Worm (Caenorhabditis elegans) whole organism, young adult: ENCODE data around the gene rpl-37.
A peak's percentile ranks its signal among the peaks of the same experiment; 100 is the strongest.

ENCODE experiments used
- B0035.1 ChIP-seq: sonication (generic microtip); optimal IDR thresholded peaks from 2 replicates; lab custom pipeline; 2016; ENCODE audit warnings: missing genetic modification characterization, mild to moderate bottlenecking, missing compliant biosample characterization, missing genotype, missing genetic modification reagents
- B0336.3 ChIP-seq: fragments of 200-800 bp; sonication (Bioruptor generic); IDR thresholded peaks from 2 replicates; pipeline ENCODE4 v1.3.6; 2022; ENCODE audit warnings: missing genetic modification characterization, missing compliant biosample characterization
- C06A6.2 ChIP-seq: fragments of 200-800 bp; sonication (Bioruptor generic); conservative IDR thresholded peaks from 2 replicates; pipeline ENCODE4 v1.3.6; 2022; ENCODE audit warnings: missing genetic modification characterization, missing compliant biosample characterization
- C17E4.6 ChIP-seq: fragments of 200-800 bp; sonication (Bioruptor generic); IDR thresholded peaks from 2 replicates; pipeline ENCODE4 v1.3.6; 2022; ENCODE audit warnings: missing genetic modification reagents, missing genetic modification characterization, missing compliant biosample characterization
- F55B11.4 ChIP-seq: sonication (generic microtip); optimal IDR thresholded peaks from 2 replicates; lab custom pipeline; 2016; ENCODE audit warnings: missing compliant biosample characterization, missing genetic modification characterization, borderline replicate concordance; ENCODE audit not compliant: insufficient read depth
- F57A8.1 ChIP-seq: fragments of 200-800 bp; sonication (Bioruptor generic); optimal IDR thresholded peaks from 2 replicates; lab custom pipeline; 2018; ENCODE audit warnings: mild to moderate bottlenecking, missing genetic modification characterization, moderate library complexity, missing compliant biosample characterization
- K11D2.4 ChIP-seq: fragments of 200-800 bp; sonication (Bioruptor generic); IDR thresholded peaks from 2 replicates; pipeline ENCODE4 v1.3.6; 2022; ENCODE audit warnings: missing genetic modification reagents, missing genetic modification characterization, missing compliant biosample characterization
- K12H6.12 ChIP-seq: fragments of 200-800 bp; sonication (Bioruptor generic); optimal IDR thresholded peaks from 2 replicates; lab custom pipeline; 2018; ENCODE audit warnings: mild to moderate bottlenecking, missing genetic modification characterization, missing compliant biosample characterization
- T07F8.4 ChIP-seq: sonication (generic microtip); optimal IDR thresholded peaks from 2 replicates; lab custom pipeline; 2016; ENCODE audit warnings: mild to moderate bottlenecking, missing genetic modification characterization, moderate library complexity, missing compliant biosample characterization
- T26A5.8 ChIP-seq: sonication (generic microtip); optimal IDR thresholded peaks from 2 replicates; lab custom pipeline; 2016; ENCODE audit warnings: missing genetic modification characterization, missing compliant biosample characterization
- Y95B8A.8 ChIP-seq: fragments of 200-800 bp; sonication (Bioruptor generic); IDR thresholded peaks from 2 replicates; pipeline ENCODE4 v1.3.6; 2022; ENCODE audit warnings: missing genetic modification reagents, missing genetic modification characterization, missing compliant biosample characterization
- ZK185.1 ChIP-seq: sonication (generic microtip); optimal IDR thresholded peaks from 2 replicates; lab custom pipeline; 2016; ENCODE audit warnings: mild to moderate bottlenecking, missing genetic modification characterization, missing compliant biosample characterization; ENCODE audit not compliant: poor library complexity, severe bottlenecking
- akir-1 ChIP-seq: fragments of 200-800 bp; sonication (Bioruptor generic); optimal IDR thresholded peaks from 2 replicates; lab custom pipeline; 2018; ENCODE audit warnings: mild to moderate bottlenecking, missing genetic modification characterization, moderate library complexity, missing compliant biosample characterization
- ama-1 ChIP-seq, 3 experiments: fragments of 150-350 bp in 1 of 3; sonication (generic microtip) in 2 of 3; optimal IDR thresholded peaks; 2 replicates each; lab custom pipeline; 2014 to 2018; ENCODE audit warnings: missing biosample characterization in 2 of 3, missing genetic modification characterization in 2 of 3, missing genetic modification reagents in 2 of 3
- aptf-3 ChIP-seq: fragments of 200-800 bp; sonication (Bioruptor generic); IDR thresholded peaks from 2 replicates; pipeline ENCODE4 v1.3.6; 2022; ENCODE audit warnings: missing genetic modification characterization, missing compliant biosample characterization
- atf-7 ChIP-seq: sonication (generic microtip); optimal IDR thresholded peaks from 2 replicates; lab custom pipeline; 2017; ENCODE audit warnings: mild to moderate bottlenecking, missing genetic modification characterization, missing compliant biosample characterization
- attf-3 ChIP-seq: fragments of 200-800 bp; sonication (Bioruptor generic); conservative IDR thresholded peaks from 2 replicates; pipeline ENCODE4 v1.3.6; 2022; ENCODE audit warnings: missing genetic modification reagents, missing genetic modification characterization, missing compliant biosample characterization
- ccch-3 ChIP-seq: fragments of 200-800 bp; sonication (Bioruptor generic); optimal IDR thresholded peaks from 2 replicates; lab custom pipeline; 2018; ENCODE audit warnings: mild to moderate bottlenecking, missing genetic modification characterization, missing compliant biosample characterization
- ceh-40 ChIP-seq: fragments of 200-800 bp; sonication (Bioruptor generic); IDR thresholded peaks from 2 replicates; pipeline ENCODE4 v1.3.6; 2022; ENCODE audit warnings: missing genetic modification characterization, missing compliant biosample characterization
- ceh-58 ChIP-seq: fragments of 200-800 bp; sonication (Bioruptor generic); IDR thresholded peaks from 2 replicates; pipeline ENCODE4 v1.3.6; 2022; ENCODE audit warnings: missing genetic modification characterization, missing compliant biosample characterization
- chd-7 ChIP-seq: sonication (generic microtip); optimal IDR thresholded peaks from 2 replicates; lab custom pipeline; 2016; ENCODE audit warnings: mild to moderate bottlenecking, missing genetic modification characterization, moderate library complexity, missing compliant biosample characterization
- dpl-1 ChIP-seq: fragments of 150-350 bp; optimal IDR thresholded peaks from 2 replicates; lab custom pipeline; 2014; ENCODE audit warnings: missing biosample characterization, missing genetic modification reagents, missing genetic modification characterization
- egl-18 ChIP-seq: fragments of 200-800 bp; sonication (Bioruptor generic); IDR thresholded peaks from 2 replicates; pipeline ENCODE4 v1.3.6; 2022; ENCODE audit warnings: missing genetic modification reagents, missing genetic modification characterization, missing compliant biosample characterization
- egl-44 ChIP-seq: fragments of 200-800 bp; sonication (Bioruptor generic); IDR thresholded peaks from 2 replicates; pipeline ENCODE4 v1.3.6; 2022; ENCODE audit warnings: missing genetic modification reagents, missing genetic modification characterization, missing compliant biosample characterization
- egrh-3 ChIP-seq: fragments of 200-800 bp; sonication (Bioruptor generic); IDR thresholded peaks from 2 replicates; pipeline ENCODE4 v1.3.6; 2022; ENCODE audit warnings: missing genetic modification reagents, missing genetic modification characterization, missing compliant biosample characterization
- him-1 ChIP-seq: sonication (generic microtip); optimal IDR thresholded peaks from 2 replicates; lab custom pipeline; 2016; ENCODE audit warnings: missing genotype, missing genetic modification reagents, missing genetic modification characterization, missing compliant biosample characterization
- hmg-1.2 ChIP-seq: fragments of 200-800 bp; sonication (Bioruptor generic); IDR thresholded peaks from 2 replicates; pipeline ENCODE4 v1.3.6; 2022; ENCODE audit warnings: missing genetic modification reagents, missing genetic modification characterization, missing compliant biosample characterization
- hmg-20 ChIP-seq: fragments of 200-800 bp; sonication (Bioruptor generic); IDR thresholded peaks from 2 replicates; pipeline ENCODE4 v1.3.6; 2022; ENCODE audit warnings: missing genetic modification reagents, missing genetic modification characterization, missing compliant biosample characterization
- hsf-1 ChIP-seq: fragments of 200-800 bp; sonication (Bioruptor generic); IDR thresholded peaks from 2 replicates; pipeline ENCODE4 v1.3.6; 2022; ENCODE audit warnings: missing genetic modification reagents, missing genetic modification characterization, missing compliant biosample characterization
- let-607 ChIP-seq, 2 experiments: fragments of 200-800 bp in 1 of 2; sonication (Bioruptor generic) in 1 of 2; sonication (generic microtip) in 1 of 2; optimal IDR thresholded peaks; 2 replicates each; lab custom pipeline; 2016 to 2018; ENCODE audit warnings: mild to moderate bottlenecking in 2 of 2, missing compliant biosample characterization in 2 of 2, missing genetic modification characterization in 2 of 2, moderate library complexity in 2 of 2, missing genotype in 1 of 2
- lin-35 ChIP-seq, 3 experiments: fragments of 150-350 bp in 2 of 3; sonication (generic microtip) in 1 of 3; optimal IDR thresholded peaks; 2 replicates each; lab custom pipeline; 2014 to 2018; ENCODE audit warnings: missing biosample characterization in 3 of 3, missing genetic modification characterization in 3 of 3, missing genetic modification reagents in 3 of 3
- lin-40 ChIP-seq: sonication (generic microtip); optimal IDR thresholded peaks from 2 replicates; lab custom pipeline; 2016; ENCODE audit warnings: missing genetic modification characterization, mild to moderate bottlenecking, missing compliant biosample characterization, missing genotype, missing genetic modification reagents
- lin-54 ChIP-seq: fragments of 200-800 bp; sonication (Bioruptor generic); optimal IDR thresholded peaks from 2 replicates; lab custom pipeline; 2018; ENCODE audit warnings: mild to moderate bottlenecking, missing genetic modification characterization, missing compliant biosample characterization
- mxl-1 ChIP-seq: sonication (generic microtip); optimal IDR thresholded peaks from 2 replicates; lab custom pipeline; 2016; ENCODE audit warnings: missing genetic modification characterization, missing compliant biosample characterization
- nfya-1 ChIP-seq: sonication (generic microtip); optimal IDR thresholded peaks from 2 replicates; lab custom pipeline; 2017; ENCODE audit warnings: antibody characterized with exemption, missing compliant biosample characterization, missing genetic modification characterization, borderline replicate concordance; ENCODE audit not compliant: insufficient read depth
- nhr-120 ChIP-seq: fragments of 200-800 bp; sonication (Bioruptor generic); IDR thresholded peaks from 2 replicates; pipeline ENCODE4 v1.3.6; 2022; ENCODE audit warnings: missing genetic modification characterization, missing compliant biosample characterization
- nhr-179 ChIP-seq: sonication (generic microtip); optimal IDR thresholded peaks from 2 replicates; lab custom pipeline; 2016; ENCODE audit warnings: mild to moderate bottlenecking, missing genetic modification characterization, missing compliant biosample characterization
- nhr-27 ChIP-seq: fragments of 200-800 bp; sonication (Bioruptor generic); optimal IDR thresholded peaks from 2 replicates; lab custom pipeline; 2018; ENCODE audit warnings: mild to moderate bottlenecking, missing genetic modification characterization, moderate library complexity, missing compliant biosample characterization
- pbrm-1 ChIP-seq: fragments of 200-800 bp; sonication (Bioruptor generic); IDR thresholded peaks from 2 replicates; pipeline ENCODE4 v1.3.6; 2022; ENCODE audit warnings: missing genetic modification reagents, missing genetic modification characterization, missing compliant biosample characterization
- rec-8 ChIP-seq, 2 experiments: sonication (generic microtip); optimal IDR thresholded peaks; 2 replicates each; lab custom pipeline; 2016; ENCODE audit warnings: mild to moderate bottlenecking in 2 of 2, missing genetic modification characterization in 2 of 2, missing genetic modification reagents in 2 of 2, missing genotype in 2 of 2, missing biosample characterization in 1 of 2, missing compliant biosample characterization in 1 of 2, moderate library complexity in 1 of 2
- sdz-38 ChIP-seq: sonication (generic microtip); optimal IDR thresholded peaks from 2 replicates; lab custom pipeline; 2016; ENCODE audit warnings: missing genotype, missing genetic modification characterization, missing compliant biosample characterization
- snpc-4 ChIP-seq, 5 experiments: fragments of 150-350 bp in 1 of 5; sonication (generic microtip) in 4 of 5; optimal IDR thresholded peaks; 2 replicates each; lab custom pipeline; 2014 to 2018; ENCODE audit warnings: missing genetic modification characterization in 5 of 5, missing biosample characterization in 3 of 5, antibody characterized with exemption in 2 of 5, mild to moderate bottlenecking in 2 of 5, missing compliant biosample characterization in 2 of 5, missing genotype in 2 of 5, moderate library complexity in 2 of 5, missing genetic modification reagents in 1 of 5
- somi-1 ChIP-seq: fragments of 200-800 bp; sonication (Bioruptor generic); optimal IDR thresholded peaks from 2 replicates; lab custom pipeline; 2018; ENCODE audit warnings: mild to moderate bottlenecking, missing genetic modification characterization, missing compliant biosample characterization
- tbp1 ChIP-seq: fragments of 200-800 bp; sonication (Bioruptor generic); optimal IDR thresholded peaks from 2 replicates; lab custom pipeline; 2018; ENCODE audit warnings: mild to moderate bottlenecking, missing genetic modification characterization, missing compliant biosample characterization
- unc-62 ChIP-seq: fragments of 150-350 bp; optimal IDR thresholded peaks from 2 replicates; lab custom pipeline; 2014; ENCODE audit warnings: missing biosample characterization, missing genetic modification reagents, missing genetic modification characterization
- zim-3 ChIP-seq: sonication (generic microtip); optimal IDR thresholded peaks from 2 replicates; lab custom pipeline; 2017; ENCODE audit warnings: mild to moderate bottlenecking, missing genetic modification characterization, moderate library complexity, missing compliant biosample characterization
- ztf-18 ChIP-seq: sonication (generic microtip); optimal IDR thresholded peaks from 2 replicates; lab custom pipeline; 2016; ENCODE audit warnings: missing genotype, mild to moderate bottlenecking, missing genetic modification characterization, missing compliant biosample characterization
- ztf-22 ChIP-seq: fragments of 200-800 bp; sonication (Bioruptor generic); optimal IDR thresholded peaks from 2 replicates; lab custom pipeline; 2018; ENCODE audit warnings: mild to moderate bottlenecking, missing genetic modification characterization, moderate library complexity, missing compliant biosample characterization

rpl-37 gene

DNA sequence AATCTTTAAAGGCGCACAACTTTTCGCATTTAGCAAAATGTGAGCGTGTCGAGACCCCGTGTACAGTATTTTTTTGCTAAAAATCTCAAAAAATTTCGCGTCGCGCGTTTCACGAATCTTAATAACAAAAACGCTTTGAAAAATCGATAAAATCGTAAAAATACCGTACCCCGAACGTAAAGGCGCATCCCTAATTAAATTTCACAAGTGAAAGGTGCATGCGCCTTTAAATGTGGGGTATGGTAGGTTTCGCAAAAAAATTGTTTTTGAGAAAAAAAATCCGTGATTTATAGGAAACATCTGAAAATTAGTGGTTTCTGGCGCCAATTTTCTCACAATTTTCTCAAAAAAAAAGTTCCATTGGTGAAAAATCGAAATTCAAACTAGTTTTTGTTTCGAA, 5.7 kb downstream of the rpl-37 start (continued):
- no peak for TF ChIP-seq rec-8 (tag; optimal IDR thresholded peaks at IDR 0.05; lab: Kevin White, UChicago)
- TF ChIP-seq sdz-38, result no peak
- TF ChIP-seq T07F8.4 (tag; lab: Kevin White, UChicago), result no peak
- TF ChIP-seq nhr-120, result no peak
- TF ChIP-seq attf-3 (GFP tag; lab: Robert Waterston, UW), result no peak
- no peak for TF ChIP-seq hmg-20 (GFP tag; lab: Robert Waterston, UW)
- TF ChIP-seq somi-1 (GFP tag; lab: Kevin White, UChicago), result no peak
- TF ChIP-seq ztf-18 (tag; lab: Kevin White, UChicago), result no peak
- no peak for TF ChIP-seq nhr-27 (tag; lab: Kevin White, UChicago)
- no peak for TF ChIP-seq hsf-1
- TF ChIP-seq him-1 (tag; lab: Kevin White, UChicago), result no peak
- no peak for TF ChIP-seq aptf-3 (GFP tag; lab: Robert Waterston, UW)
- no peak for TF ChIP-seq K12H6.12
- no peak for TF ChIP-seq chd-7 (tag; lab: Kevin White, UChicago)
- no peak for TF ChIP-seq B0336.3 (GFP tag; lab: Robert Waterston, UW)
- no peak for TF ChIP-seq C06A6.2
- TF ChIP-seq ccch-3 (GFP tag; lab: Kevin White, UChicago), result no peak
- TF ChIP-seq T26A5.8 (tag; lab: Kevin White, UChicago), result no peak
- TF ChIP-seq C17E4.6 (GFP tag; lab: Robert Waterston, UW), result no peak
- no peak for TF ChIP-seq egrh-3
- no peak for TF ChIP-seq egl-18 (GFP tag; lab: Robert Waterston, UW)
- no peak for TF ChIP-seq ztf-22 (GFP tag; lab: Kevin White, UChicago)
- TF ChIP-seq K11D2.4, result no peak
- no peak for TF ChIP-seq B0035.1
- no peak for TF ChIP-seq egl-44
- TF ChIP-seq lin-35 (GFP tag; optimal IDR thresholded peaks at IDR 0.05; lab: Kevin White, UChicago), result no peak
- no peak for TF ChIP-seq nfya-1
- TF ChIP-seq unc-62 (GFP tag; lab: Kevin White, UChicago), result no peak
- 0 out of 2 replicates have a peak, but pooled peaks have one; percentile 27 for TF ChIP-seq pbrm-1 (GFP tag; lab: Robert Waterston, UW)
- TF ChIP-seq ceh-58, result no peak
- no peak for TF ChIP-seq F55B11.4 (tag; lab: Kevin White, UChicago)
- TF ChIP-seq ZK185.1 (tag; lab: Kevin White, UChicago), result no peak
- TF ChIP-seq atf-7 (tag; lab: Kevin White, UChicago), result no peak
- TF ChIP-seq F57A8.1, result no peak
- no peak for TF ChIP-seq dpl-1 (GFP tag; lab: Kevin White, UChicago)
- no peak for TF ChIP-seq zim-3 (tag; lab: Kevin White, UChicago)
- no peak for TF ChIP-seq let-607 (tag; optimal IDR thresholded peaks at IDR 0.05; lab: Kevin White, UChicago)
- TF ChIP-seq nhr-179 (tag; lab: Kevin White, UChicago), result no peak
- no peak for TF ChIP-seq hmg-1.2 (GFP tag; lab: Robert Waterston, UW)
- no peak for TF ChIP-seq mxl-1 (tag; lab: Kevin White, UChicago)
- TF ChIP-seq snpc-4 (GFP tag; optimal IDR thresholded peaks at IDR 0.05; lab: Kevin White, UChicago), result no peak
- TF ChIP-seq snpc-4 (tag; optimal IDR thresholded peaks at IDR 0.05; lab: Kevin White, UChicago), result no peak
- TF ChIP-seq ama-1 (optimal IDR thresholded peaks at IDR 0.05; lab: Kevin White, UChicago), result no peak
- no peak for TF ChIP-seq ama-1 (GFP tag; optimal IDR thresholded peaks at IDR 0.05; lab: Kevin White, UChicago)
- no peak for TF ChIP-seq tbp1 (GFP tag; lab: Kevin White, UChicago)
- TF ChIP-seq Y95B8A.8 (GFP tag; lab: Robert Waterston, UW), result no peak
- TF ChIP-seq lin-40 (tag; lab: Kevin White, UChicago), result no peak
- TF ChIP-seq akir-1 (GFP tag; lab: Kevin White, UChicago), result no peak
- TF ChIP-seq lin-54 (GFP tag; lab: Kevin White, UChicago), result peak; percentile 31
- TF ChIP-seq ceh-40 (GFP tag; lab: Robert Waterston, UW), result no peak
